Fruit fly (Drosophila melanogaster) whole organism, wandering third instar larva: ENCODE results near the gene Kyat.

ENCODE experiments used
- Abd-B ChIP-seq: fragments of >200 bp; optimal IDR thresholded peaks from 2 replicates; lab custom pipeline; 2017; ENCODE audit warnings: missing biosample characterization, missing genetic modification characterization
- CrebA ChIP-seq: fragments of 200-800 bp; sonication (Bioruptor generic); optimal IDR thresholded peaks from 2 replicates; lab custom pipeline; 2016; ENCODE audit warnings: missing biosample characterization, mild to moderate bottlenecking, missing genetic modification characterization, borderline replicate concordance
- Myc ChIP-seq: fragments of >200 bp; optimal IDR thresholded peaks from 2 replicates; lab custom pipeline; 2017
- Vsx2 ChIP-seq: fragments of 200-300, 225-300 bp; sonication (Bioruptor generic); optimal IDR thresholded peaks from 2 replicates; lab custom pipeline; 2018; ENCODE audit warnings: missing biosample characterization, missing genetic modification characterization; ENCODE audit not compliant: partially characterized antibody
- foxo ChIP-seq, 2 experiments: fragments of 200-800 bp; sonication (Bioruptor generic); optimal IDR thresholded peaks; 2 replicates in 1 of 2; 3 replicates in 1 of 2; lab custom pipeline; 2016 to 2017; ENCODE audit warnings: missing biosample characterization in 2 of 2, missing genetic modification characterization in 2 of 2
- h ChIP-seq: fragments of 200-800 bp; sonication (Bioruptor generic); optimal IDR thresholded peaks from 3 replicates; lab custom pipeline; 2016; ENCODE audit warnings: missing biosample characterization, mild to moderate bottlenecking, missing genetic modification characterization
- jim ChIP-seq: fragments of 175-275, 200-325 bp; sonication (Bioruptor generic); optimal IDR thresholded peaks from 2 replicates; lab custom pipeline; 2016; ENCODE audit warnings: missing biosample characterization, mild to moderate bottlenecking, missing genetic modification characterization
- woc ChIP-seq: sonication (Bioruptor generic); optimal IDR thresholded peaks from 2 replicates; lab custom pipeline; 2016; ENCODE audit warnings: missing biosample characterization, mild to moderate bottlenecking, missing genetic modification characterization

dm6 chr3R:11869169-11869568 lies 46.9 kb upstream of the Kyat start, which contains the start of gene CG6959:
- TF ChIP-seq Vsx2 (no peak), woc (GFP tag; lab: Kevin White, UChicago) (no peak), CrebA (GFP tag; lab: Kevin White, UChicago) (no peak), h (GFP tag; lab: Kevin White, UChicago) (no peak), Myc (lab: Kevin White, UChicago) (no peak), jim (GFP tag; lab: Kevin White, UChicago) (no peak), foxo (GFP tag; optimal IDR thresholded peaks at IDR 0.05; lab: Kevin White, UChicago) (no peak), Abd-B (no peak)
